Fruit fly (Drosophila melanogaster): ENCODE data around the gene Psn.

dm6 chr3L:20444815-20445519 lies 12.7 kb downstream of the Psn start:
- TF ChIP-seq h (GFP tag; optimal IDR thresholded peaks at IDR 0.05), result peak; percentile 95
- peak; percentile 88 for TF ChIP-seq psq (GFP tag; optimal IDR thresholded peaks at IDR 0.05)
- peak; percentile 73 for TF ChIP-seq sv (GFP tag; optimal IDR thresholded peaks at IDR 0.05)

Data from whole organism, wandering third instar larva.